Worm (Caenorhabditis elegans): ENCODE results near the gene C05B5.4.

Gene C05B5.4

DNA sequence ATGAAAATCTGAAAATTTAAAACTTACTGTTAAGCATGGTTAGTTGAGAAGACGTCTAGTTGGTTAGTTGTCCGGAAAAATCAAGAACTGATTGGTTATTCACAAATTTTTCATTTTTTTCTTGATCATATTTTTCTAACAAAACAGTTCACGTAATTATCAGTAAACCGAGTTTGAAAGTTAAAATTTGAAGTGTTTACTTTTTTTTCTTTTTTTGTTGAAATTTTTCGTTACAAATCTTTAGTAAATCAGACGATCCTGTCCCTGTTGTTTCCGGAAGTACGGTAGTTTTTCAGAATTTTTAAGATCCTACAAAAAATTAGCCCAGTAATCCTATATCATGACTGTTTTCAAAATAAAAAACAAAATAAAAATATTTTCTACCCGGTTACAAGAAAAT, 6.7 kb downstream of the C05B5.4 start, which contains the start of gene C05B5.2:
Gene C05B5.2 (minus strand): TSS at position 101 of the 400 bp plus-strand sequence.
- no peak for TF ChIP-seq unc-62 (GFP tag; optimal IDR thresholded peaks at IDR 0.05)
- no peak for TF ChIP-seq nfyb-1 (GFP tag; IDR thresholded peaks at IDR 0.05)
- TF ChIP-seq F52B5.7 (tag; optimal IDR thresholded peaks at IDR 0.05) = no peak
- no peak for TF ChIP-seq ceh-58 (GFP tag; IDR thresholded peaks at IDR 0.05)
- TF ChIP-seq unc-130 (GFP tag; optimal IDR thresholded peaks at IDR 0.05) = no peak
- TF ChIP-seq rpc-1 (optimal IDR thresholded peaks at IDR 0.05) = no peak
- TF ChIP-seq rpc-1 (tag; optimal IDR thresholded peaks at IDR 0.05) = no peak
- no peak for TF ChIP-seq madf-6 (GFP tag; IDR thresholded peaks at IDR 0.05)
- TF ChIP-seq akir-1 (GFP tag; optimal IDR thresholded peaks at IDR 0.05) = no peak
- no peak for TF ChIP-seq lir-1 (GFP tag; conservative IDR thresholded peaks at IDR 0.05)
- no peak for TF ChIP-seq snpc-1.3 (tag; optimal IDR thresholded peaks at IDR 0.05; ENCODE audit: insufficient read depth)
- TF ChIP-seq atf-7 (tag; optimal IDR thresholded peaks at IDR 0.05) = no peak
- no peak for TF ChIP-seq C06A6.2 (GFP tag; conservative IDR thresholded peaks at IDR 0.05)
- no peak for TF ChIP-seq cebp-1 (GFP tag; IDR thresholded peaks at IDR 0.05)
- no peak for TF ChIP-seq cebp-1 (tag; optimal IDR thresholded peaks at IDR 0.05)
- TF ChIP-seq him-1 (tag; optimal IDR thresholded peaks at IDR 0.05) = no peak
- no peak for TF ChIP-seq snpc-4 (GFP tag; optimal IDR thresholded peaks at IDR 0.05)
- no peak for TF ChIP-seq snpc-4 (tag; optimal IDR thresholded peaks at IDR 0.05)
- TF ChIP-seq ccch-3 (GFP tag; optimal IDR thresholded peaks at IDR 0.05) = no peak
- TF ChIP-seq hlh-12 (tag; optimal IDR thresholded peaks at IDR 0.05) = no peak
- TF ChIP-seq nhr-120 (GFP tag; IDR thresholded peaks at IDR 0.05) = no peak
- TF ChIP-seq sptf-2 (GFP tag; optimal IDR thresholded peaks at IDR 0.05) = no peak
- no peak for TF ChIP-seq lag-1 (GFP tag; IDR thresholded peaks at IDR 0.05)

DNA sequence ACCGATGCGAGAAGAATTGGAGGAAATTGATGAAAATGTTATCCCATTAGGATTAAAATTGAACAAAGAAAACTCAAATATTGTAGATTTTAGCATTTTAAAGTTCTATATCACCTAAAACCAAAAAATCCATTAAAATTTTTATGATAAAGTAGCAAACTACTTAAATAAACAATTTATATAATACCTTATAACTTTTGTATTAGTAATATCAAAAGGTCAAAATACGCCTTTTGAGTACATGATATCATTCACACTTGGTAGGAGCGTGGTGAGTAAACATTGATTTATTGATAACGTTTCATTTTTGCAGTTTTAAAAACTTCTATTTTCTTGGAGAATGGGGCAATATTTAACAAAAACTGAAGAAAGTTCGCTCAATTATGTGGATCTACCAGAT, 7.4 kb downstream of the C05B5.4 start, which contains the start of gene C05B5.5:
Gene C05B5.5 (plus strand): TSS at position 301 of the 400 bp plus-strand sequence.
- TF ChIP-seq hrde-1 (tag; optimal IDR thresholded peaks at IDR 0.05; ENCODE audit: borderline replicate concordance) (no peak), F57A8.1 (GFP tag; optimal IDR thresholded peaks at IDR 0.05) (no peak), let-607 (tag; optimal IDR thresholded peaks at IDR 0.05) (no peak)

DNA sequence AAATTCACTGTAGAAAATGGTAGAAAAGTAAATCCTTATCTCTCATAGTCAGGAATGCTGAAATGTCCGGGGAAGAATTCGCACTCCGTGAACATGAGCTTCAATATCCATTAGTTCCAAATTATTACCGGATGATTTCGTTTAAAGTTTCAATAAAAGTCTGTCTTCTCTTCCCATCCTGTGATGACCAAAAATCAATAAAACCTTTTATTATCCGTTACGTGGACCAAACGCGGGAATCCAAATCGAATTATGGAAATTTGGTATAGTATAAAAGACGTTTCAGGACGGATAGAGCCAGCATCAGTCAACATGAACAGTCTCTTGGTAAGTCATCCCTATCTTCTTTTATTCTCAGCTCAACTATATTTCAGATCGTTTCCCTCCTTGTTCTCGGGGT, 10.5 kb downstream of the C05B5.4 start, which contains the start of gene C05B5.11:
Gene C05B5.11 (plus strand): TSS at position 301 of the 400 bp plus-strand sequence.
- TF ChIP-seq B0019.2 (GFP tag; conservative IDR thresholded peaks at IDR 0.05) (no peak), aptf-3 (GFP tag; IDR thresholded peaks at IDR 0.05) (no peak), nfya-2 (GFP tag; IDR thresholded peaks at IDR 0.05) (no peak), aptf-2 (GFP tag; conservative IDR thresholded peaks at IDR 0.05) (no peak), C17E4.6 (GFP tag; IDR thresholded peaks at IDR 0.05) (no peak), nhr-27 (tag; optimal IDR thresholded peaks at IDR 0.05) (no peak), Y67H2A.10 (GFP tag; conservative IDR thresholded peaks at IDR 0.05) (no peak), pbrm-1 (GFP tag; IDR thresholded peaks at IDR 0.05) (no peak), unc-62 (GFP tag; optimal IDR thresholded peaks at IDR 0.05) (no peak), ztf-3 (GFP tag; optimal IDR thresholded peaks at IDR 0.05) (no peak)

DNA sequence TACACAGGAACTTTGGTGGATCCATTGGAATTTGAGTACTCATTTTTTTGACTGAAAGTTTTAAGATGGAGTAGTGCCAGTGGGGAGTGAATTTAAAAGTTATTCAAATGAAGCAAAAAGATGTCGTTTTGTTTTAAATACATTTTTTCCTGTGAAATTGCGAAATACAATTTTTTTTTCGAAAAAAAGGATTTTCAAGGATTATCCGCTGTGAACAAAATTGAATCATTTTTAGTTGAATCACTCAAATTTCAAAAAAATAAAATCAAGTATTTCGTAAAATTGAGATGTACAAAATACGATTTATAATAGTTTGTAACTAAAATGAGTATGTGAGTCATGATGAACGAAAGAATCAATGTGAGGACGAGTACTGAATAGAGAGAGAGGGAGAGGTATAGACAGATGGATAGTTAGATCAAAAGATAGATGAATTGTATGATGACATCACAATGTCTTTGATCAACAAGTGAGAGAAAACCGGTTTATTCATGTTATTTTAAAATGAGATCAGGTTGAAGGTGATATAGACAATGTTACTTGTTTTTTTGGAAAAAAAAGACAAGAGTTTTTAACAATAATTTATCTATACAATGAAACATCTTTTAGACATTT, 13.2 kb downstream of the C05B5.4 start, which contains the start of gene C05B5.8:
Gene C05B5.8 (minus strand): TSS at position 51 of the 615 bp plus-strand sequence.
- TF ChIP-seq lin-35 (GFP tag; optimal IDR thresholded peaks at IDR 0.05) (no peak), ceh-100 (GFP tag; IDR thresholded peaks at IDR 0.05) (no peak), attf-6 (GFP tag; IDR thresholded peaks at IDR 0.05) (no peak), hmg-1.2 (GFP tag; IDR thresholded peaks at IDR 0.05) (no peak), rpc-1 (optimal IDR thresholded peaks at IDR 0.05) (no peak), rpc-1 (tag; optimal IDR thresholded peaks at IDR 0.05) (no peak), ets-4 (GFP tag; optimal IDR thresholded peaks at IDR 0.05) (no peak), ztf-18 (tag; optimal IDR thresholded peaks at IDR 0.05) (no peak), F10E7.11 (tag; optimal IDR thresholded peaks at IDR 0.05) (no peak), ztf-28 (GFP tag; IDR thresholded peaks at IDR 0.05) (no peak), snpc-3.4 (tag; optimal IDR thresholded peaks at IDR 0.05) (no peak), bed-2 (GFP tag; IDR thresholded peaks at IDR 0.05) (no peak), hmg-20 (GFP tag; IDR thresholded peaks at IDR 0.05) (no peak)

All from whole organism, young adult.